Worm (Caenorhabditis elegans) whole organism, L3 larva: ENCODE data around the gene C33A11.2.

Source experiments
- egl-27 ChIP-seq: sonication (generic microtip); optimal IDR thresholded peaks from 4 replicates; lab custom pipeline; 2017; ENCODE audit warnings: missing biosample characterization, missing genetic modification reagents, missing genetic modification characterization
- nhr-237 ChIP-seq: fragments of 150-350 bp; optimal IDR thresholded peaks from 2 replicates; lab custom pipeline; 2014; ENCODE audit warnings: missing biosample characterization, missing genetic modification characterization
- pha-4 ChIP-seq: fragments of 150-350 bp; optimal IDR thresholded peaks from 2 replicates; lab custom pipeline; 2014; ENCODE audit warnings: missing biosample characterization, missing genetic modification reagents, missing genetic modification characterization
- snpc-4 ChIP-seq: fragments of 150-350 bp; optimal IDR thresholded peaks from 2 replicates; lab custom pipeline; 2014; ENCODE audit warnings: missing biosample characterization, missing genetic modification characterization
- ztf-4 ChIP-seq: fragments of 150-350 bp; optimal IDR thresholded peaks from 2 replicates; lab custom pipeline; 2014; ENCODE audit warnings: missing biosample characterization, missing genetic modification characterization

ce11 chrX:15342744-15343259 is 23.0 kb upstream of the C33A11.2 start:
- TF ChIP-seq ztf-4 (tag; lab: Kevin White, UChicago) = no peak
- TF ChIP-seq snpc-4 = no peak
- TF ChIP-seq nhr-237 (tag; lab: Kevin White, UChicago) = no peak
- no peak for TF ChIP-seq pha-4 (tag; lab: Kevin White, UChicago)
- no peak for TF ChIP-seq egl-27 (tag; lab: Kevin White, UChicago)
